Worm (Caenorhabditis elegans): ENCODE measurements around the gene str-30.

DNA sequence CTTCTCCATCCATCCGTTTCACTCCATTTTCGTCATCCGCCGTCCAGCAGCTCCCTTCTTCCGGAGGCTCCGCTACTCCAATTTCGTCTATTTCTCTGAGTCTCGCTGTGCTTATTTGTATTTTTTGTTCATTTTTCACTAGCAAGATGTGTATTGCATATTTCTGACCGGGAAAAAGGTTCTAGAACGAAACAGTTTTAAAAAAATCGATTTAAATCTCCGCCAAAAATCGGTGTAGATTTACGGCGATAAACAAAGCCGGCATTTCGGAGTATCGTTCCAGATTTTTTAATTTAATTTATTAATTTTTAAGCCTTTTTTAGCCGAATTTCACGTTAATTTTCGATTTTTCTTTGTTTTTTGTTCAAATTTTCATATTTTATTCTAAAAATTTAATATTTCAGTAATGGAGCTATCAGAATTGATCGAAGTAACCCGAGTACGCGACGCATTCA, 18.3 kb downstream of the str-30 start, which contains the start of gene mtm-9:
- TF ChIP-seq mdl-1 (tag; optimal IDR thresholded peaks at IDR 0.05) = no peak
- TF ChIP-seq ama-1 (optimal IDR thresholded peaks at IDR 0.05) = no peak
- no peak for TF ChIP-seq fos-1 (tag; optimal IDR thresholded peaks at IDR 0.05)
- no peak for TF ChIP-seq ztf-11 (tag; optimal IDR thresholded peaks at IDR 0.05)
- no peak for TF ChIP-seq unc-62 (GFP tag; optimal IDR thresholded peaks at IDR 0.05)
- TF ChIP-seq nhr-11 (tag; optimal IDR thresholded peaks at IDR 0.05) = no peak
- TF ChIP-seq snpc-4 (tag; optimal IDR thresholded peaks at IDR 0.05) = no peak
- TF ChIP-seq egl-27 (tag; optimal IDR thresholded peaks at IDR 0.05) = no peak
- no peak for TF ChIP-seq nhr-10 (tag; optimal IDR thresholded peaks at IDR 0.05)
